Worm (Caenorhabditis elegans) whole organism, L4 larva: Measurements from ENCODE around the gene zip-1.

ENCODE experiments used
- F10B5.3 ChIP-seq: sonication (generic microtip); optimal IDR thresholded peaks from 2 replicates; lab custom pipeline; 2016; ENCODE audit warnings: mild to moderate bottlenecking, missing genetic modification characterization, missing compliant biosample characterization
- F49E8.2 ChIP-seq: sonication (generic microtip); optimal IDR thresholded peaks from 2 replicates; lab custom pipeline; 2016; ENCODE audit warnings: missing compliant biosample characterization, mild to moderate bottlenecking, missing genetic modification characterization, borderline replicate concordance
- T26A8.4 ChIP-seq: fragments of 200-800 bp; sonication (Bioruptor generic); IDR thresholded peaks from 2 replicates; pipeline ENCODE4 v1.3.6; 2022; ENCODE audit warnings: missing genetic modification characterization, missing compliant biosample characterization
- Y75B8A.6 ChIP-seq: fragments of 200-800 bp; sonication (Bioruptor generic); IDR thresholded peaks from 2 replicates; pipeline ENCODE4 v1.3.6; 2022; ENCODE audit warnings: missing genetic modification reagents, missing genetic modification characterization, missing compliant biosample characterization
- aha-1 ChIP-seq: fragments of 150-350 bp; peaks from one replicate; lab custom pipeline; 2014; ENCODE audit warnings: missing biosample characterization, missing genetic modification characterization
- ama-1 ChIP-seq: fragments of 150-350 bp; optimal IDR thresholded peaks from 2 replicates; lab custom pipeline; 2014; ENCODE audit warnings: inconsistent platforms, mixed read lengths
- arid-1 ChIP-seq: fragments of 200-800 bp; sonication (Bioruptor generic); conservative IDR thresholded peaks from 2 replicates; pipeline ENCODE4 v1.3.6; 2022; ENCODE audit warnings: missing genetic modification reagents, missing genetic modification characterization, missing compliant biosample characterization
- ceh-28 ChIP-seq: fragments of 150-350 bp; optimal IDR thresholded peaks from 2 replicates; lab custom pipeline; 2014; ENCODE audit warnings: missing biosample characterization, missing genetic modification reagents, missing genetic modification characterization
- ceh-62 ChIP-seq: sonication (generic microtip); optimal IDR thresholded peaks from 2 replicates; lab custom pipeline; 2017; ENCODE audit warnings: missing biosample characterization, missing genetic modification characterization
- ceh-82 ChIP-seq: sonication (generic microtip); optimal IDR thresholded peaks from 2 replicates; lab custom pipeline; 2017; ENCODE audit warnings: missing biosample characterization, missing genetic modification characterization
- ces-1 ChIP-seq: fragments of 150-350 bp; sonication (generic microtip); optimal IDR thresholded peaks from 4 replicates; lab custom pipeline; 2014; ENCODE audit warnings: missing biosample characterization, missing genetic modification reagents, missing genetic modification characterization
- cey-2 ChIP-seq: sonication (generic microtip); optimal IDR thresholded peaks from 3 replicates; lab custom pipeline; 2017; ENCODE audit warnings: missing genetic modification characterization, mild to moderate bottlenecking, missing compliant biosample characterization, antibody characterized with exemption, borderline replicate concordance; ENCODE audit not compliant: insufficient read depth
- daf-16 ChIP-seq, 3 experiments: sonication (generic microtip); optimal IDR thresholded peaks; 2 replicates each; lab custom pipeline; 2016 to 2017; ENCODE audit warnings: missing genetic modification characterization in 3 of 3, missing genetic modification reagents in 3 of 3, mild to moderate bottlenecking in 2 of 3, missing compliant biosample characterization in 2 of 3, missing biosample characterization in 1 of 3, moderate library complexity in 1 of 3
- daf-19 ChIP-seq: fragments of 200-800 bp; sonication (Bioruptor generic); conservative IDR thresholded peaks from 2 replicates; pipeline ENCODE4 v1.3.6; 2022; ENCODE audit warnings: missing genetic modification characterization, missing compliant biosample characterization
- dmd-6 ChIP-seq: fragments of 200-800 bp; sonication (Bioruptor generic); IDR thresholded peaks from 2 replicates; pipeline ENCODE4 v1.3.6; 2022; ENCODE audit warnings: missing genetic modification reagents, missing genetic modification characterization, missing compliant biosample characterization
- dmd-9 ChIP-seq: fragments of 200-800 bp; sonication (Bioruptor generic); IDR thresholded peaks from 2 replicates; pipeline ENCODE4 v1.3.6; 2022; ENCODE audit warnings: missing genetic modification reagents, missing genetic modification characterization, missing compliant biosample characterization
- dpl-1 ChIP-seq: fragments of 150-350 bp; optimal IDR thresholded peaks from 2 replicates; lab custom pipeline; 2014; ENCODE audit warnings: missing biosample characterization, missing genetic modification reagents, missing genetic modification characterization
- duxl-1 ChIP-seq: sonication (generic microtip); optimal IDR thresholded peaks from 2 replicates; lab custom pipeline; 2016; ENCODE audit warnings: mild to moderate bottlenecking, missing genetic modification characterization, moderate library complexity, missing compliant biosample characterization; ENCODE audit not compliant: poor library complexity
- dve-1 ChIP-seq: sonication (generic microtip); optimal IDR thresholded peaks from 2 replicates; lab custom pipeline; 2017; ENCODE audit warnings: antibody characterized with exemption, mild to moderate bottlenecking, missing genetic modification characterization, missing compliant biosample characterization; ENCODE audit not compliant: insufficient read depth
- egl-27 ChIP-seq: sonication (generic microtip); optimal IDR thresholded peaks from 3 replicates; lab custom pipeline; 2017; ENCODE audit warnings: missing biosample characterization, missing genetic modification reagents, missing genetic modification characterization
- egl-43 ChIP-seq: fragments of 200-800 bp; sonication (Bioruptor generic); IDR thresholded peaks from 2 replicates; pipeline ENCODE4 v1.3.6; 2022; ENCODE audit warnings: missing genetic modification reagents, missing genetic modification characterization, missing compliant biosample characterization
- fkh-10 ChIP-seq: fragments of 150-350 bp; optimal IDR thresholded peaks from 2 replicates; lab custom pipeline; 2014; ENCODE audit warnings: missing biosample characterization, missing genetic modification reagents, missing genetic modification characterization
- gei-8 ChIP-seq: fragments of 200-800 bp; sonication (Bioruptor generic); optimal IDR thresholded peaks from 2 replicates; lab custom pipeline; 2018; ENCODE audit warnings: mild to moderate bottlenecking, missing genetic modification characterization, missing compliant biosample characterization
- hlh-30 ChIP-seq: sonication (generic microtip); optimal IDR thresholded peaks from 2 replicates; lab custom pipeline; 2017; ENCODE audit warnings: antibody characterized with exemption, mild to moderate bottlenecking, missing genetic modification characterization, missing compliant biosample characterization; ENCODE audit not compliant: insufficient read depth
- jun-1 ChIP-seq: fragments of 150-350 bp; optimal IDR thresholded peaks from 2 replicates; lab custom pipeline; 2014; ENCODE audit warnings: missing biosample characterization, missing genetic modification reagents, missing genetic modification characterization
- lin-13 ChIP-seq: fragments of 150-350 bp; optimal IDR thresholded peaks from 2 replicates; lab custom pipeline; 2014; ENCODE audit warnings: missing biosample characterization, missing genetic modification reagents, missing genetic modification characterization
- lin-38 ChIP-seq: fragments of 200-800 bp; sonication (Bioruptor generic); IDR thresholded peaks from 2 replicates; pipeline ENCODE4 v1.3.6; 2022; ENCODE audit warnings: missing genetic modification reagents, missing genetic modification characterization, missing compliant biosample characterization
- madf-9 ChIP-seq: fragments of 200-800 bp; sonication (Bioruptor generic); conservative IDR thresholded peaks from 2 replicates; pipeline ENCODE4 v1.3.6; 2022; ENCODE audit warnings: missing genetic modification reagents, missing genetic modification characterization, missing compliant biosample characterization
- mdl-1 ChIP-seq, 2 experiments: fragments of 150-350 bp in 1 of 2; sonication (generic microtip) in 1 of 2; optimal IDR thresholded peaks; 2 replicates each; lab custom pipeline; 2014 to 2017; ENCODE audit warnings: missing biosample characterization in 2 of 2, missing genetic modification characterization in 2 of 2
- mep-1 ChIP-seq: fragments of 150-350 bp; sonication (generic microtip); optimal IDR thresholded peaks from 3 replicates; lab custom pipeline; 2014; ENCODE audit warnings: missing biosample characterization, missing genetic modification characterization
- mes-2 ChIP-seq: sonication (generic microtip); optimal IDR thresholded peaks from 2 replicates; lab custom pipeline; 2016; ENCODE audit warnings: missing genotype, mild to moderate bottlenecking, missing genetic modification characterization, missing compliant biosample characterization; ENCODE audit not compliant: poor library complexity, severe bottlenecking
- nhr-11 ChIP-seq: fragments of 150-350 bp; optimal IDR thresholded peaks from 2 replicates; lab custom pipeline; 2014; ENCODE audit warnings: missing biosample characterization, missing genetic modification characterization
- nhr-28 ChIP-seq: fragments of 150-350 bp; optimal IDR thresholded peaks from 2 replicates; lab custom pipeline; 2014; ENCODE audit warnings: missing biosample characterization, missing genetic modification characterization
- pha-4 ChIP-seq, 2 experiments: fragments of 150-350 bp in 1 of 2; fragments of 200-800 bp in 1 of 2; sonication (Bioruptor generic) in 1 of 2; IDR thresholded peaks in 1 of 2; optimal IDR thresholded peaks in 1 of 2; 2 replicates each; pipeline versions ENCODE4 v1.3.6 to Lab custom; 2014 to 2022; ENCODE audit warnings: missing genetic modification characterization in 2 of 2, missing genetic modification reagents in 2 of 2, missing biosample characterization in 1 of 2, missing compliant biosample characterization in 1 of 2
- rbr-2 ChIP-seq: sonication (generic microtip); optimal IDR thresholded peaks from 2 replicates; lab custom pipeline; 2016; ENCODE audit warnings: missing genotype, missing genetic modification characterization, missing compliant biosample characterization
- sdz-12 ChIP-seq: fragments of 200-800 bp; sonication (Bioruptor generic); optimal IDR thresholded peaks from 2 replicates; lab custom pipeline; 2018; ENCODE audit warnings: mild to moderate bottlenecking, missing genetic modification characterization, missing compliant biosample characterization
- set-16 ChIP-seq: fragments of 200-800 bp; sonication (Bioruptor generic); IDR thresholded peaks from 2 replicates; pipeline ENCODE4 v1.3.6; 2022; ENCODE audit warnings: missing genetic modification reagents, missing genetic modification characterization, missing compliant biosample characterization
- skn-1 ChIP-seq: fragments of 150-350 bp; optimal IDR thresholded peaks from 2 replicates; lab custom pipeline; 2014; ENCODE audit warnings: missing biosample characterization, missing genetic modification characterization
- spr-1 ChIP-seq: sonication (generic microtip); optimal IDR thresholded peaks from 2 replicates; lab custom pipeline; 2016; ENCODE audit warnings: mild to moderate bottlenecking, missing genetic modification characterization, missing compliant biosample characterization
- tag-97 ChIP-seq: fragments of 200-800 bp; sonication (Bioruptor generic); IDR thresholded peaks from 2 replicates; pipeline ENCODE4 v1.3.6; 2022; ENCODE audit warnings: missing genetic modification characterization, missing compliant biosample characterization
- tra-1 ChIP-seq: fragments of 200-800 bp; sonication (Bioruptor generic); IDR thresholded peaks from 2 replicates; pipeline ENCODE4 v1.3.6; 2022; ENCODE audit warnings: missing genetic modification reagents, missing genetic modification characterization, missing compliant biosample characterization
- unc-39 ChIP-seq: sonication (generic microtip); optimal IDR thresholded peaks from 2 replicates; lab custom pipeline; 2017; ENCODE audit warnings: missing biosample characterization, missing genetic modification characterization
- zag-1 ChIP-seq: fragments of 150-350 bp; optimal IDR thresholded peaks from 2 replicates; lab custom pipeline; 2014; ENCODE audit warnings: missing biosample characterization, missing genetic modification characterization
- zfp-2 ChIP-seq: sonication (generic microtip); optimal IDR thresholded peaks from 2 replicates; lab custom pipeline; 2016; ENCODE audit warnings: mild to moderate bottlenecking, missing genetic modification characterization, missing compliant biosample characterization
- zfp-3 ChIP-seq: fragments of 200-800 bp; sonication (Bioruptor generic); conservative IDR thresholded peaks from 2 replicates; pipeline ENCODE4 v1.3.6; 2022; ENCODE audit warnings: missing genetic modification reagents, missing genetic modification characterization, missing compliant biosample characterization
- ztf-11 ChIP-seq: fragments of 150-350 bp; optimal IDR thresholded peaks from 2 replicates; lab custom pipeline; 2014; ENCODE audit warnings: missing biosample characterization, missing genetic modification characterization

The zip-1 gene

DNA sequence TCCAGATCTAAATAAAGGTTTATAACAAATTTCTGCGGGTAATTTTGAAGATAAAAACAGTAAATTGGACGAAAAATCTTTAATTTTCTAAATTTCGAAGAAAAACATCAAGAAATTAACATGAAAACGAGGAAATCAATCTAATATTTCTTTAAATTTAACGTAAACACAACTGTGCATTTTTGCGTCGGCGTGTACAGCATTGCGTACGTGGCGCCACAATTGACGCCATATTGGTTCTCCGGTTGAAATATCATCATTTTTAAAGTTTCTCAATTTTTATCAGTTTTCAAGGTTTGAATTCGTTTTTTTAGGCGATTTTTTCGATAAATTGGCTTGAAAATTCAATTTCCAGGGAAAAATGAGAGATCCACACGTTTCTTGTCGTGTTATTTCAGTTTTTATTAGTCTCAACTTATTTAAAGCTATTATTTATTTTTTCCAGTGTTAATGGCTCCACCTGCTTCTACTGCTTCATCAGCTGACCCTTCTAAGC, 36.5 kb downstream of the zip-1 start, which contains the start of gene rpt-6 (continued):
- TF ChIP-seq daf-16 (GFP tag; optimal IDR thresholded peaks at IDR 0.05; lab: Kevin White, UChicago) (no peak), daf-16 (tag; optimal IDR thresholded peaks at IDR 0.05; lab: Kevin White, UChicago) (peak; percentile 57), unc-39 (tag; lab: Kevin White, UChicago) (no peak), lin-38 (GFP tag; lab: Robert Waterston, UW) (peak; percentile 73), gei-8 (GFP tag; lab: Kevin White, UChicago) (no peak), madf-9 (GFP tag; lab: Robert Waterston, UW) (no peak), duxl-1 (tag; lab: Kevin White, UChicago) (peak; percentile 62), dpl-1 (peak; percentile 67), zfp-2 (tag; lab: Kevin White, UChicago) (no peak), dmd-6 (GFP tag; lab: Robert Waterston, UW) (no peak), aha-1 (tag; lab: Kevin White, UChicago) (peak; percentile 66), ceh-28 (tag; lab: Kevin White, UChicago) (no peak), rbr-2 (no peak), zag-1 (tag; lab: Kevin White, UChicago) (no peak), dve-1 (peak; percentile 35), mep-1 (tag; lab: Kevin White, UChicago) (no peak), lin-13 (no peak), T26A8.4 (GFP tag; lab: Robert Waterston, UW) (peak; percentile 27; the same call in 1 of the 2 replicates)

DNA sequence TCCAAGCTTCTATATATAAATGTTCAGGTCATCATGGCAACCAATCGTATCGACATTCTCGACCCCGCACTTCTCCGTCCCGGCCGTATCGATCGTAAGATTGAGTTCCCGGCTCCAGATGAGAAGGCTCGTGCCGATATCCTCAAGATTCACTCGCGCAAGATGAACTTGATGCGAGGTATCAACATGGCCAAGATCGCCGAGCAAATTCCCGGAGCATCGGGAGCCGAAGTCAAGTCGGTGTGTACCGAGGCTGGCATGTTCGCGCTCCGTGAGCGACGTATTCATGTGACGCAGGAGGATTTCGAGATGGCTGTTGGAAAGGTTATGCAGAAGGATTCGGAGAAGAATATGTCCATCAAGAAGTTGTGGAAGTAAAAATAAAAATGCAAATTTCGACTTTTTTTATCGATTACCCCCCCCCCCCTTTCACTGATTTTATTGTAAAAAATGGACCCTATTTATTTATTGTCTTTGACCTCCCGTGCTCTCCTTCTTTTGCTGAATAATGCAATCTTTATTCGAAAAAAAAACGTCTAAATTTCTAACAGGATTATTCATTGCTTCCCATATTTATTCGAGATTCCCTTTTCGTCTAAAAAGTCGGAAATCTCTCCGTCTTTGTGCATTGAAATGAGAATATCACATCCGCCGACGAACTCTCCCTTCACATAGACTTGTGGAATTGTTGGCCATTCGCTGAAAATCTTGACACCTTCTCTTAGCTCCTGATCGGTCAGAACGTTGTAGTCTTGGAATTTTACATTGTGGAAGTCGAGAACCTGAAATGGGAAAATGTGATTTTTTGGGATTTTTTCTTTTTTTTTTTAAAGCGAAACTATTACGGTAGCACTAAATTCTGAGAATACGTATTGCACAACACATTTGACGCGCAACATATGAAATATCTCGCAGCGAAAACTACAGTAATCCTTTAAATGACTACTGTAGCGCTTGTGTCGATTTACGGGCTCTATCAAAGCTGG, 38.8 kb downstream of the zip-1 start:
- TF ChIP-seq egl-43 (GFP tag; lab: Robert Waterston, UW) (peak; percentile 43; the same call in 1 of the 2 replicates), skn-1 (no peak), ama-1 (lab: Kevin White, UChicago) (no peak), hlh-30 (tag; lab: Kevin White, UChicago) (no peak), mdl-1 (tag; optimal IDR thresholded peaks at IDR 0.05; lab: Kevin White, UChicago) (no peak), zag-1 (tag; lab: Kevin White, UChicago) (no peak), mes-2 (tag; lab: Kevin White, UChicago) (no peak), ceh-28 (tag; lab: Kevin White, UChicago) (no peak), Y75B8A.6 (no peak), F49E8.2 (no peak), sdz-12 (GFP tag; lab: Kevin White, UChicago) (no peak), tag-97 (GFP tag; lab: Robert Waterston, UW) (no peak), nhr-28 (tag; lab: Kevin White, UChicago) (no peak), ces-1 (no peak), cey-2 (no peak), nhr-11 (tag; lab: Kevin White, UChicago) (no peak), zfp-3 (no peak), ceh-62 (tag; lab: Kevin White, UChicago) (no peak), daf-19 (GFP tag; lab: Robert Waterston, UW) (no peak), fkh-10 (GFP tag; lab: Kevin White, UChicago) (no peak), set-16 (GFP tag; lab: Robert Waterston, UW) (peak; percentile 42; the same call in 1 of the 2 replicates), ztf-11 (no peak), T26A8.4 (GFP tag; lab: Robert Waterston, UW) (peak; percentile 30; the same call in 1 of the 2 replicates), arid-1 (GFP tag; lab: Robert Waterston, UW) (no peak), lin-38 (GFP tag; lab: Robert Waterston, UW) (peak; percentile 66), spr-1 (tag; lab: Kevin White, UChicago) (no peak), jun-1 (tag; lab: Kevin White, UChicago) (no peak), tra-1 (no peak), F10B5.3 (tag; lab: Kevin White, UChicago) (no peak), pha-4 (GFP tag; IDR thresholded peaks at IDR 0.05; lab: Robert Waterston, UW) (no peak), pha-4 (tag; optimal IDR thresholded peaks at IDR 0.05; lab: Kevin White, UChicago) (no peak), ceh-82 (tag; lab: Kevin White, UChicago) (no peak), egl-27 (tag; lab: Kevin White, UChicago) (no peak), dmd-9 (GFP tag; lab: Robert Waterston, UW) (no peak)
